Worm (Caenorhabditis elegans) whole organism, L1 larva: ENCODE results near the gene M18.3.

Experiments used
- C04F5.9 ChIP-seq: sonication (generic microtip); optimal IDR thresholded peaks from 2 replicates; lab custom pipeline; 2016; ENCODE audit warnings: missing genetic modification characterization, missing compliant biosample characterization
- C16A3.4 ChIP-seq: fragments of 150-350 bp; optimal IDR thresholded peaks from 2 replicates; lab custom pipeline; 2014; ENCODE audit warnings: missing biosample characterization, missing genetic modification characterization
- C34B4.2 ChIP-seq: sonication (generic microtip); optimal IDR thresholded peaks from 2 replicates; lab custom pipeline; 2017; ENCODE audit warnings: mild to moderate bottlenecking, missing genetic modification characterization, missing compliant biosample characterization
- F16B12.6 ChIP-seq: fragments of 150-350 bp; optimal IDR thresholded peaks from 2 replicates; lab custom pipeline; 2014; ENCODE audit warnings: missing biosample characterization, missing genetic modification characterization
- aha-1 ChIP-seq: fragments of 150-350 bp; optimal IDR thresholded peaks from 2 replicates; lab custom pipeline; 2014; ENCODE audit warnings: missing biosample characterization, missing genetic modification characterization
- alr-1 ChIP-seq: fragments of 200-800 bp; sonication (Bioruptor generic); optimal IDR thresholded peaks from 2 replicates; lab custom pipeline; 2018; ENCODE audit warnings: borderline replicate concordance, mild to moderate bottlenecking, missing genetic modification characterization, missing compliant biosample characterization
- aly-2 ChIP-seq: fragments of 150-350 bp; optimal IDR thresholded peaks from 2 replicates; lab custom pipeline; 2014; ENCODE audit warnings: missing biosample characterization, missing genetic modification characterization
- blmp-1 ChIP-seq: fragments of 150-350 bp; optimal IDR thresholded peaks from 2 replicates; lab custom pipeline; 2014; ENCODE audit warnings: missing biosample characterization, missing genetic modification characterization
- ceh-8 ChIP-seq: fragments of 200-800 bp; sonication (Bioruptor generic); optimal IDR thresholded peaks from 2 replicates; lab custom pipeline; 2018; ENCODE audit warnings: mild to moderate bottlenecking, missing genetic modification characterization, moderate library complexity, missing compliant biosample characterization
- ceh-82 ChIP-seq, 3 experiments: fragments of 150-350 bp in 1 of 3; sonication (generic microtip) in 2 of 3; optimal IDR thresholded peaks; 2 replicates each; lab custom pipeline; 2014 to 2017; ENCODE audit warnings: missing biosample characterization in 3 of 3, missing genetic modification characterization in 3 of 3
- ceh-88 ChIP-seq: fragments of 200-800 bp; sonication (Bioruptor generic); IDR thresholded peaks from 2 replicates; pipeline ENCODE4 v1.3.6; 2022; ENCODE audit warnings: missing genetic modification characterization, missing compliant biosample characterization
- ces-1 ChIP-seq: fragments of 150-350 bp; optimal IDR thresholded peaks from 2 replicates; lab custom pipeline; 2014; ENCODE audit warnings: missing biosample characterization, missing genetic modification reagents, missing genetic modification characterization
- efl-1 ChIP-seq, 4 experiments: fragments of 150-350 bp; optimal IDR thresholded peaks in 3 of 4; peaks in 1 of 4; 1 replicate in 1 of 4; 2 replicates in 3 of 4; lab custom pipeline; 2014; ENCODE audit warnings: missing biosample characterization in 2 of 4, missing genetic modification characterization in 2 of 4, missing genetic modification reagents in 2 of 4
- efl-3 ChIP-seq: fragments of 200-800 bp; sonication (Bioruptor generic); optimal IDR thresholded peaks from 2 replicates; lab custom pipeline; 2018; ENCODE audit warnings: mild to moderate bottlenecking, missing genetic modification characterization, missing compliant biosample characterization
- egl-13 ChIP-seq: sonication (generic microtip); optimal IDR thresholded peaks from 2 replicates; lab custom pipeline; 2016; ENCODE audit warnings: missing genotype, missing genetic modification reagents, missing genetic modification characterization, missing compliant biosample characterization
- egl-27 ChIP-seq, 2 experiments: fragments of 150-350 bp in 1 of 2; sonication (generic microtip); optimal IDR thresholded peaks; 3 replicates each; lab custom pipeline; 2017 to 2018; ENCODE audit warnings: missing biosample characterization in 2 of 2, missing genetic modification characterization in 2 of 2, missing genetic modification reagents in 2 of 2
- fkh-4 ChIP-seq: sonication (generic microtip); optimal IDR thresholded peaks from 2 replicates; lab custom pipeline; 2016; ENCODE audit warnings: missing compliant biosample characterization, missing genetic modification characterization, borderline replicate concordance
- hlh-17 ChIP-seq: fragments of 200-800 bp; sonication (Bioruptor generic); optimal IDR thresholded peaks from 2 replicates; lab custom pipeline; 2018; ENCODE audit warnings: missing genetic modification characterization, mild to moderate bottlenecking, missing compliant biosample characterization, moderate library complexity, borderline replicate concordance
- lin-15B ChIP-seq: fragments of 150-350 bp; sonication (generic microtip); optimal IDR thresholded peaks from 3 replicates; lab custom pipeline; 2014; ENCODE audit warnings: missing biosample characterization, missing genetic modification characterization
- lin-35 ChIP-seq, 2 experiments: fragments of 150-350 bp; optimal IDR thresholded peaks; 2 replicates each; lab custom pipeline; 2014; ENCODE audit warnings: missing biosample characterization in 2 of 2, missing genetic modification characterization in 2 of 2, missing genetic modification reagents in 2 of 2
- lin-39 ChIP-seq: fragments of 150-350 bp; optimal IDR thresholded peaks from 2 replicates; lab custom pipeline; 2014; ENCODE audit warnings: missing biosample characterization, missing genetic modification reagents, missing genetic modification characterization
- lsy-2 ChIP-seq, 2 experiments: fragments of 150-350 bp; optimal IDR thresholded peaks; 2 replicates each; lab custom pipeline; 2014; ENCODE audit warnings: missing biosample characterization in 2 of 2, missing genetic modification characterization in 2 of 2
- mef-2 ChIP-seq: fragments of 150-350 bp; optimal IDR thresholded peaks from 2 replicates; lab custom pipeline; 2014; ENCODE audit warnings: missing biosample characterization, missing genetic modification characterization
- mep-1 ChIP-seq: fragments of 150-350 bp; optimal IDR thresholded peaks from 2 replicates; lab custom pipeline; 2014; ENCODE audit warnings: missing biosample characterization, missing genetic modification characterization
- nhr-11 ChIP-seq: fragments of 150-350 bp; optimal IDR thresholded peaks from 2 replicates; lab custom pipeline; 2014; ENCODE audit warnings: missing biosample characterization, missing genetic modification characterization
- nhr-12 ChIP-seq: sonication (generic microtip); optimal IDR thresholded peaks from 2 replicates; lab custom pipeline; 2017; ENCODE audit warnings: missing biosample characterization, missing genetic modification characterization
- nhr-28 ChIP-seq: fragments of 150-350 bp; optimal IDR thresholded peaks from 2 replicates; lab custom pipeline; 2014; ENCODE audit warnings: missing biosample characterization, missing genetic modification characterization
- nhr-47 ChIP-seq: sonication (generic microtip); optimal IDR thresholded peaks from 2 replicates; lab custom pipeline; 2016; ENCODE audit warnings: mild to moderate bottlenecking, missing genetic modification characterization, moderate library complexity, missing compliant biosample characterization
- nhr-71 ChIP-seq: sonication (generic microtip); optimal IDR thresholded peaks from 2 replicates; lab custom pipeline; 2016; ENCODE audit warnings: mild to moderate bottlenecking, missing genetic modification characterization, moderate library complexity, missing compliant biosample characterization
- nhr-77 ChIP-seq: fragments of 150-350 bp; optimal IDR thresholded peaks from 2 replicates; lab custom pipeline; 2014; ENCODE audit warnings: missing biosample characterization, missing genetic modification characterization
- nhr-84 ChIP-seq: sonication (generic microtip); optimal IDR thresholded peaks from 2 replicates; lab custom pipeline; 2017; ENCODE audit warnings: missing biosample characterization, missing genetic modification characterization
- nhr-90 ChIP-seq: sonication (generic microtip); optimal IDR thresholded peaks from 2 replicates; lab custom pipeline; 2016; ENCODE audit warnings: mild to moderate bottlenecking, missing genetic modification characterization, missing compliant biosample characterization; ENCODE audit not compliant: poor library complexity
- pag-3 ChIP-seq: sonication (generic microtip); optimal IDR thresholded peaks from 2 replicates; lab custom pipeline; 2017; ENCODE audit warnings: missing genetic modification characterization, mild to moderate bottlenecking, missing compliant biosample characterization, antibody characterized with exemption, borderline replicate concordance; ENCODE audit not compliant: insufficient read depth
- rnt-1 ChIP-seq: sonication (generic microtip); optimal IDR thresholded peaks from 2 replicates; lab custom pipeline; 2016; ENCODE audit warnings: mild to moderate bottlenecking, missing genetic modification characterization, moderate library complexity, missing compliant biosample characterization
- snu-23 ChIP-seq: sonication (generic microtip); optimal IDR thresholded peaks from 2 replicates; lab custom pipeline; 2016; ENCODE audit warnings: missing genetic modification characterization, missing compliant biosample characterization
- sptf-1 ChIP-seq: fragments of 150-350 bp; optimal IDR thresholded peaks from 2 replicates; lab custom pipeline; 2014; ENCODE audit warnings: missing biosample characterization, missing genetic modification characterization
- unc-30 ChIP-seq: sonication (generic microtip); optimal IDR thresholded peaks from 2 replicates; lab custom pipeline; 2017; ENCODE audit warnings: missing biosample characterization, missing genetic modification characterization
- unc-62 ChIP-seq: fragments of 150-350 bp; optimal IDR thresholded peaks from 2 replicates; lab custom pipeline; 2014; ENCODE audit warnings: missing biosample characterization, missing genetic modification reagents, missing genetic modification characterization
- xbp-1 ChIP-seq: sonication (generic microtip); optimal IDR thresholded peaks from 2 replicates; lab custom pipeline; 2016; ENCODE audit warnings: missing genetic modification characterization, missing compliant biosample characterization

The M18.3 gene

DNA sequence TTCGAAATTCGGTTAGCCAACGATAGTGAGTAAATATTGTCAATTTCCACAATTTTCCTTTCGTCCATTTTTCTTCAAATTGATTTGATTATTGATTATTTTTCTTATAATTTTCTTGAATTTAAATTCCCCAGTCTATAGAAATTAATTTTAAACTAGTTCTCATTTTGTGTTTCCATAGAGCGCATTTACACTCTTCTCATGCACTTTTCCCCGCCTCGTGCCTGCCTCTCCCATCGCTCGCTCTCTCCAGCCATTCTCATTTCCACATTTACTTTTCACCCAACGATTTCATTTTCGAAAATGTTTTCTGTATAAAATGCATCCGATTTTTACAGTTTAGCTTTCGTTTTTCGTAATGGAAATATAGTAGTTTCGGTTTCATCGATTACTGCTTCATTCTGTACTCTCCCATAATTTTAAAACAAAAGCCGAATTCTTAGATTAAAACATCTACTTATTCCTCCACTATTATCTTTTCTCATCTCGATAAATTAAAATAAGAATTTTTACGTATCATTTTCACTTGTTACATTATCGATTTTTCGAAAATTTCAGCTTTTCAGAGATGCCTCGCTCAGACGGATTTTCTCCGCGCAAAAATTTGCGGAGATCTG is 26.6 kb upstream of the M18.3 start, which contains the start of gene lex-1 (continued):
- TF ChIP-seq alr-1 (tag; lab: Kevin White, UChicago) (no peak), nhr-28 (tag; lab: Kevin White, UChicago) (no peak), nhr-71 (tag; lab: Kevin White, UChicago) (peak; percentile 50), sptf-1 (tag; lab: Kevin White, UChicago) (no peak), egl-13 (no peak), aha-1 (tag; lab: Kevin White, UChicago) (no peak), pag-3 (tag; lab: Kevin White, UChicago) (no peak), aly-2 (tag; lab: Kevin White, UChicago) (no peak), lin-39 (tag; lab: Kevin White, UChicago) (no peak), ceh-8 (GFP tag; lab: Kevin White, UChicago) (no peak), unc-62 (GFP tag; lab: Kevin White, UChicago) (no peak), C04F5.9 (tag; lab: Kevin White, UChicago) (peak; percentile 14), nhr-47 (peak; percentile 6), lin-15B (tag; lab: Kevin White, UChicago) (peak; percentile 71), ceh-82 (tag; optimal IDR thresholded peaks at IDR 0.05; lab: Kevin White, UChicago) (peak in 1 of 3 experiments; percentile 22), unc-30 (tag; lab: Kevin White, UChicago) (no peak), rnt-1 (no peak), nhr-12 (tag; lab: Kevin White, UChicago) (no peak), F16B12.6 (peak; percentile 20), C16A3.4 (tag; lab: Kevin White, UChicago) (peak; percentile 37), C34B4.2 (no peak), xbp-1 (tag; lab: Kevin White, UChicago) (peak; percentile 36), mef-2 (tag; lab: Kevin White, UChicago) (no peak), nhr-90 (tag; lab: Kevin White, UChicago) (no peak), mep-1 (peak; percentile 56), efl-3 (GFP tag; lab: Kevin White, UChicago) (no peak), ceh-88 (no peak), blmp-1 (tag; lab: Kevin White, UChicago) (peak; percentile 86), egl-27 (tag; optimal IDR thresholded peaks at IDR 0.05; lab: Kevin White, UChicago) (no peak), lin-35 (GFP tag; optimal IDR thresholded peaks at IDR 0.05; lab: Kevin White, UChicago) (peak; percentile 80 to 92), ces-1 (GFP tag; lab: Kevin White, UChicago) (no peak), snu-23 (peak; percentile 55), fkh-4 (no peak), hlh-17 (GFP tag; lab: Kevin White, UChicago) (no peak), nhr-84 (tag; lab: Kevin White, UChicago) (no peak)

DNA sequence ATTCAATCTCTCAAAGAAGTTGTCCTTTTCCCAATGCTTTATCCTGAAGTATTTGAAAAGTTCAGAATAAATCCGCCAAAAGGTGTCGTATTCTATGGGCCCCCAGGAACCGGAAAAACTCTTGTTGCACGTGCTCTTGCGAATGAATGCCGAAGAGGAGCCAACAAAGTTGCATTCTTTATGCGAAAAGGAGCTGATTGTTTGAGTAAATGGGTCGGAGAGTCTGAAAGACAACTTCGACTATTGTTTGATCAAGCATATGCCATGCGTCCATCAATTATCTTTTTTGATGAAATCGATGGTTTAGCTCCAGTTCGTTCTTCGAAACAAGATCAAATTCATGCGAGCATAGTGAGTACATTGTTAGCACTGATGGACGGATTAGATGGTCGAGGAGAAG is 24.9 kb upstream of the M18.3 start:
- TF ChIP-seq nhr-11 (tag; lab: Kevin White, UChicago) (no peak), efl-1 (optimal IDR thresholded peaks at IDR 0.05; lab: Kevin White, UChicago) (no peak), efl-1 (GFP tag; optimal IDR thresholded peaks at IDR 0.05 in 1 of 2; lab: Kevin White, UChicago) (peak in 1 of 2 experiments; percentile 91), sptf-1 (tag; lab: Kevin White, UChicago) (no peak), aha-1 (tag; lab: Kevin White, UChicago) (no peak)
- TF ChIP-seq, all 84 proteins: peak for 1

DNA sequence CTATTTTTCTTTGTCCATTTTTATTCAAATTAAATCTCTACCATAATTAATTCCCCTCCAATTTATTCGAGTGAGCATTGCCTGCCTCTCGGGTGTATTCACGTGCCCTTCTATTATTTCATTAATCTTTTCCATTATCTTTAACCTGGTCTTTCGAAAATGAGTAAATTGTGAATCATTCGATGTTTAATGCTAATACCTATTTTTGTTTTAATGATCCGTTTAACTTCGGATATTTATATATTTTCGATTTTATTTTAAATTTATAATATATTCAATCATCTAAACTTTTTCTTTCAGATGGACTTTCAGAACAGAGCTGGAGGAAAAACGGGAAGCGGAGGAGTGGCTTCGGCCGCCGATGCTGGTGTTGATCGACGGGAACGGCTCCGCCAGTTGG is 21.5 kb upstream of the M18.3 start, which contains the start of gene repo-1:
Gene repo-1 (plus strand): TSS at position 301 of the 400 bp plus-strand sequence.
- TF ChIP-seq efl-1 (optimal IDR thresholded peaks at IDR 0.05; lab: Kevin White, UChicago) (no peak), efl-1 (GFP tag; optimal IDR thresholded peaks at IDR 0.05 in 1 of 2; lab: Kevin White, UChicago) (peak in 1 of 2 experiments; percentile 64), ces-1 (GFP tag; lab: Kevin White, UChicago) (no peak), nhr-77 (no peak), lsy-2 (tag; optimal IDR thresholded peaks at IDR 0.05; lab: Kevin White, UChicago) (no peak)
